Fruit fly (Drosophila melanogaster) whole organism, pupa: Measurements from ENCODE around the gene CG16700.

ENCODE experiments used
- CG10348 ChIP-seq: fragments of 200-800 bp; sonication (Bioruptor generic); IDR thresholded peaks from 2 replicates; pipeline ENCODE4 v1.3.6; 2022; ENCODE audit warnings: missing biosample characterization, missing genetic modification characterization
- CG12605 ChIP-seq: fragments of 200-800 bp; sonication (Bioruptor generic); IDR thresholded peaks from 2 replicates; pipeline ENCODE4 v1.3.6; 2022; ENCODE audit warnings: missing biosample characterization, missing genetic modification characterization
- CG13204 ChIP-seq: fragments of 200-800 bp; sonication (Bioruptor generic); optimal IDR thresholded peaks from 2 replicates; lab custom pipeline; 2018; ENCODE audit warnings: missing biosample characterization, mild to moderate bottlenecking, missing genetic modification characterization, moderate library complexity
- CG14655 ChIP-seq: fragments of 200-800 bp; sonication (Bioruptor generic); optimal IDR thresholded peaks from 3 replicates; lab custom pipeline; 2017; ENCODE audit warnings: mild to moderate bottlenecking, missing biosample characterization, missing genetic modification reagents, missing genetic modification characterization
- CG15710 ChIP-seq: fragments of 200-800 bp; sonication (Bioruptor generic); optimal IDR thresholded peaks from 2 replicates; lab custom pipeline; 2018; ENCODE audit warnings: missing biosample characterization, mild to moderate bottlenecking, missing genetic modification characterization, moderate library complexity
- CG17806 ChIP-seq: fragments of 200-800 bp; sonication (Bioruptor generic); optimal IDR thresholded peaks from 2 replicates; lab custom pipeline; 2018; ENCODE audit warnings: missing biosample characterization, mild to moderate bottlenecking, missing genetic modification characterization, moderate library complexity
- CG32121 ChIP-seq: fragments of 200-800 bp; sonication (Bioruptor generic); IDR thresholded peaks from 2 replicates; pipeline ENCODE4 v1.3.6; 2022; ENCODE audit warnings: missing biosample characterization, missing genetic modification characterization
- CG34367 ChIP-seq: fragments of 200-800 bp; sonication (Bioruptor generic); optimal IDR thresholded peaks from 2 replicates; lab custom pipeline; 2018; ENCODE audit warnings: missing biosample characterization, mild to moderate bottlenecking, missing genetic modification characterization
- CG4496 ChIP-seq: fragments of 200-800 bp; sonication (Bioruptor generic); IDR thresholded peaks from 3 replicates; pipeline ENCODE4 v1.3.6; 2022; ENCODE audit warnings: missing biosample characterization, missing genetic modification characterization
- CG8159 ChIP-seq: fragments of 200-800 bp; sonication (Bioruptor generic); optimal IDR thresholded peaks from 3 replicates; lab custom pipeline; 2018; ENCODE audit warnings: missing biosample characterization, mild to moderate bottlenecking, missing genetic modification characterization, moderate library complexity
- CG8301 ChIP-seq: fragments of 200-800 bp; sonication (Bioruptor generic); optimal IDR thresholded peaks from 2 replicates; lab custom pipeline; 2018; ENCODE audit warnings: missing biosample characterization, mild to moderate bottlenecking, missing genetic modification characterization
- CG9948 ChIP-seq: fragments of 200-800 bp; sonication (Bioruptor generic); optimal IDR thresholded peaks from 2 replicates; lab custom pipeline; 2018; ENCODE audit warnings: missing biosample characterization, mild to moderate bottlenecking, missing genetic modification characterization, moderate library complexity
- D1 ChIP-seq: fragments of 200-800 bp; sonication (Bioruptor generic); optimal IDR thresholded peaks from 2 replicates; lab custom pipeline; 2018; ENCODE audit warnings: missing biosample characterization, mild to moderate bottlenecking, missing genetic modification characterization, moderate library complexity
- EcR ChIP-seq: fragments of 200-800 bp; sonication (Bioruptor generic); optimal IDR thresholded peaks from 3 replicates; lab custom pipeline; 2019; ENCODE audit warnings: missing biosample characterization, missing genetic modification characterization, mild to moderate bottlenecking, moderate library complexity, missing genetic modification reagents
- Ets98B ChIP-seq: fragments of 200-800 bp; sonication (Bioruptor generic); IDR thresholded peaks from 2 replicates; pipeline ENCODE4 v1.3.6; 2022; ENCODE audit warnings: missing biosample characterization, missing genetic modification characterization
- Pif1A ChIP-seq: fragments of 200-800 bp; sonication (Bioruptor generic); optimal IDR thresholded peaks from 3 replicates; lab custom pipeline; 2016; ENCODE audit warnings: missing biosample characterization, missing genetic modification characterization
- Pif1B ChIP-seq: fragments of 200-800 bp; sonication (Bioruptor generic); optimal IDR thresholded peaks from 3 replicates; lab custom pipeline; 2016; ENCODE audit warnings: missing biosample characterization, missing genetic modification characterization
- Snoo ChIP-seq: fragments of 200-800 bp; sonication (Bioruptor generic); optimal IDR thresholded peaks from 3 replicates; lab custom pipeline; 2017; ENCODE audit warnings: missing biosample characterization, mild to moderate bottlenecking, missing genetic modification characterization, inconsistent platforms
- fd96Ca ChIP-seq: fragments of 200-800 bp; sonication (Bioruptor generic); IDR thresholded peaks from 3 replicates; pipeline ENCODE4 v1.3.6; 2022; ENCODE audit warnings: missing biosample characterization, missing genetic modification characterization
- gl ChIP-seq: fragments of 200-800 bp; sonication (Bioruptor generic); optimal IDR thresholded peaks from 2 replicates; lab custom pipeline; 2018; ENCODE audit warnings: missing biosample characterization, mild to moderate bottlenecking, missing genetic modification characterization
- rn ChIP-seq: fragments of 200-800 bp; sonication (Bioruptor generic); IDR thresholded peaks from 2 replicates; pipeline ENCODE4 v1.3.6; 2022; ENCODE audit warnings: missing biosample characterization, missing genetic modification characterization

The CG16700 gene

DNA sequence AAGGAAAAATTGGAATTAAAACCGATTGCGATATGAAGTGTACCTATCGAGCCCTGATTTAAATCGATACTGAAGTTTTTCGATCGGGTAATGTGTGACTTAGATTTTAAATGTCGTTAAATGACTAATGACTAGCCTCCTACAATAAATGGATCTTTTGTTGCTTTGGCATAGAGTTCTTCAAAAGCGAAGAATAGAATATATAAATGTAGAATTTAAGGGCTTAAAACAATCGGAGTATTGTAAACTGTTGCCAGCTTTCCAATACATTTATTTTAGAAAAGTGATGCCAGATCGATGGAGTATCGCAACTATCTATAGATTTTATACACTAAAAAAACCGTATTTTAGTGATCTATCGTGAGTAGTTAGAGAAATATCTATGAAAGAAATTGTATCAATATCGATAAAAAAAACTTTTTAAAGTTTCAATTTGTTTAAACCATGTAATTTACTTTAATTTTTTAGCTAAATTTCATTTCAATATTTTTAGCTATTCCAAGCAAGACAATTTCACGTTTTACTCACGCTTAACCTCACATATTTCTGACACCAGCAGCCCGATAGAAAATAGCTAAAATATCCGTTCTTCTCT lies 51.4 kb downstream of the CG16700 start, which contains the start of the genes mei-217 and mei-218:
mei-217 (minus strand) TSS at position 51 of the 595 bp plus-strand sequence.
mei-218 (minus strand) TSS at position 51 of the 595 bp plus-strand sequence.
- no peak for TF ChIP-seq CG34367 (tag; lab: Kevin White, UChicago)
- TF ChIP-seq Pif1B (GFP tag; lab: Kevin White, UChicago) = no peak
- no peak for TF ChIP-seq gl (tag; lab: Kevin White, UChicago)
- no peak for TF ChIP-seq EcR (GFP tag; lab: Kevin White, UChicago)
- TF ChIP-seq D1 (tag; lab: Kevin White, UChicago) = no peak
- no peak for TF ChIP-seq CG13204 (GFP tag; lab: Kevin White, UChicago)
- no peak for TF ChIP-seq CG8301
- no peak for TF ChIP-seq CG32121 (GFP tag; lab: Robert Waterston, UW)
- TF ChIP-seq CG4496 = no peak
- TF ChIP-seq CG14655 (GFP tag; lab: Kevin White, UChicago) = no peak
- TF ChIP-seq CG8159 (tag; lab: Kevin White, UChicago) = no peak
- no peak for TF ChIP-seq CG12605 (GFP tag; lab: Robert Waterston, UW)
- no peak for TF ChIP-seq CG17806 (tag; lab: Kevin White, UChicago)
- TF ChIP-seq fd96Ca = no peak
- no peak for TF ChIP-seq Ets98B
- no peak for TF ChIP-seq CG10348 (GFP tag; lab: Robert Waterston, UW)
- no peak for TF ChIP-seq rn
- no peak for TF ChIP-seq CG15710 (tag; lab: Kevin White, UChicago)
- TF ChIP-seq Snoo (tag; lab: Kevin White, UChicago) = no peak

DNA sequence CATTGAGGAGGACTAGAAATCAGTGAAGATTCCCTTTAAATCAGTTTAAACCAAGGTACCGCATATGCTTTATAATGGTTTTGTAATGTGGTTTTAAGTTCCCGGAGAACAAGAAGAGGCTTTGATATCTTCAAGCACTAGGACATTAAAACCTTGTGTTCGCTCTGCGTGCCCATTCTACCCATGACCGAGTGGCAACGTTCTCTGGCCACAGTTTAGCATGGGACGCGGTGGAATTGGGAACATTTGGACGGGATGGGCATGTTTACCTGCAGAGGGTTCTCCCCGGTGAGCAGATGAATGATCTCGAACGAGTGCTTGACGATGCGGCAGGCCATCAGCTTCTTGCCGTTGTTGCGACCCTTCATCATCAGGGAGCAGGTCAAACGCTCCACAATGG lies 54.9 kb downstream of the CG16700 start:
- TF ChIP-seq gl (tag; lab: Kevin White, UChicago) (no peak), EcR (GFP tag; lab: Kevin White, UChicago) (no peak), CG32121 (GFP tag; lab: Robert Waterston, UW) (no peak), Ets98B (no peak), CG15710 (tag; lab: Kevin White, UChicago) (no peak), fd96Ca (no peak), rn (no peak), CG17806 (tag; lab: Kevin White, UChicago) (no peak), CG34367 (tag; lab: Kevin White, UChicago) (no peak), CG4496 (no peak), CG9948 (no peak), Pif1A (GFP tag; lab: Kevin White, UChicago) (no peak), D1 (tag; lab: Kevin White, UChicago) (no peak), CG13204 (GFP tag; lab: Kevin White, UChicago) (no peak), CG14655 (GFP tag; lab: Kevin White, UChicago) (no peak), Pif1B (GFP tag; lab: Kevin White, UChicago) (no peak), CG10348 (GFP tag; lab: Robert Waterston, UW) (no peak)
